Fruit fly (Drosophila melanogaster) whole organism, embryonic: ENCODE measurements around the gene CG13081.
A peak's percentile ranks its signal among the peaks of the same experiment; 100 is the strongest.

Experiments used
- Adf1 ChIP-seq: fragments of 200-800 bp; sonication (Bioruptor generic); IDR thresholded peaks from 2 replicates; pipeline ENCODE4 v1.3.6; 2022; ENCODE audit warnings: missing biosample characterization, missing genetic modification characterization
- CG11093 ChIP-seq: fragments of 200-800 bp; sonication (Bioruptor generic); IDR thresholded peaks from 3 replicates; pipeline ENCODE4 v1.3.6; 2022; ENCODE audit warnings: missing biosample characterization, missing genetic modification characterization
- CG11456 ChIP-seq: fragments of 200-800 bp; sonication (Bioruptor generic); IDR thresholded peaks from 3 replicates; pipeline ENCODE4 v1.3.6; 2022; ENCODE audit warnings: missing biosample characterization, missing genetic modification characterization
- CG11504 ChIP-seq: fragments of 200-800 bp; sonication (Bioruptor generic); optimal IDR thresholded peaks from 3 replicates; lab custom pipeline; 2019; ENCODE audit warnings: missing biosample characterization, mild to moderate bottlenecking, missing genetic modification characterization, moderate library complexity
- CG17802 ChIP-seq: fragments of 200-800 bp; sonication (Bioruptor generic); optimal IDR thresholded peaks from 2 replicates; lab custom pipeline; 2018; ENCODE audit warnings: missing biosample characterization, mild to moderate bottlenecking, missing genetic modification characterization, moderate library complexity
- CG18619 ChIP-seq: fragments of 200-800 bp; sonication (Bioruptor generic); optimal IDR thresholded peaks from 3 replicates; lab custom pipeline; 2017; ENCODE audit warnings: missing biosample characterization, mild to moderate bottlenecking, missing genetic modification characterization
- CG2116 ChIP-seq: fragments of 200-800 bp; sonication (Bioruptor generic); optimal IDR thresholded peaks from 3 replicates; lab custom pipeline; 2018; ENCODE audit warnings: missing biosample characterization, mild to moderate bottlenecking, missing genetic modification characterization
- CG3065 ChIP-seq: fragments of 200-800 bp; sonication (Bioruptor generic); optimal IDR thresholded peaks from 2 replicates; lab custom pipeline; 2016; ENCODE audit warnings: missing biosample characterization, missing genetic modification characterization
- CG32767 ChIP-seq: fragments of 200-800 bp; sonication (Bioruptor generic); IDR thresholded peaks from 2 replicates; pipeline ENCODE4 v1.3.6; 2022; ENCODE audit warnings: missing biosample characterization, missing genetic modification characterization
- CG3281 ChIP-seq: fragments of 200-800 bp; sonication (Bioruptor generic); optimal IDR thresholded peaks from 3 replicates; lab custom pipeline; 2017; ENCODE audit warnings: missing biosample characterization, mild to moderate bottlenecking, missing genetic modification characterization
- CG3407 ChIP-seq: fragments of 200-800 bp; sonication (Bioruptor generic); optimal IDR thresholded peaks from 2 replicates; lab custom pipeline; 2018; ENCODE audit warnings: missing biosample characterization, mild to moderate bottlenecking, missing genetic modification characterization
- CG34224 ChIP-seq: fragments of 200-800 bp; sonication (Bioruptor generic); IDR thresholded peaks from 3 replicates; pipeline ENCODE4 v1.3.6; 2022; ENCODE audit warnings: missing biosample characterization, missing genetic modification characterization; ENCODE audit not compliant: partially characterized antibody
- CG34422 ChIP-seq: fragments of 200-800 bp; sonication (Bioruptor generic); IDR thresholded peaks from 3 replicates; pipeline ENCODE4 v1.3.6; 2022; ENCODE audit warnings: missing biosample characterization, missing genetic modification characterization
- CG3726 ChIP-seq: fragments of 200-800 bp; sonication (Bioruptor generic); IDR thresholded peaks from 3 replicates; pipeline ENCODE4, ENCODE4 v1.3.6; 2022; ENCODE audit warnings: missing biosample characterization, missing genetic modification characterization
- CG4404 ChIP-seq: fragments of 200-800 bp; sonication (Bioruptor generic); IDR thresholded peaks from 2 replicates; pipeline ENCODE4 v1.3.6; 2022; ENCODE audit warnings: missing biosample characterization, missing genetic modification characterization
- CG4424 ChIP-seq: fragments of 200-800 bp; sonication (Bioruptor generic); optimal IDR thresholded peaks from 3 replicates; lab custom pipeline; 2016; ENCODE audit warnings: missing biosample characterization, missing genetic modification characterization
- CG7271 ChIP-seq: fragments of 200-800 bp; sonication (Bioruptor generic); optimal IDR thresholded peaks from 2 replicates; lab custom pipeline; 2018; ENCODE audit warnings: missing biosample characterization, mild to moderate bottlenecking, missing genetic modification characterization, moderate library complexity
- CG8478 ChIP-seq: fragments of >200 bp; optimal IDR thresholded peaks from 2 replicates; lab custom pipeline; 2018
- CG8944 ChIP-seq: fragments of 200-800 bp; sonication (Bioruptor generic); optimal IDR thresholded peaks from 3 replicates; lab custom pipeline; 2016; ENCODE audit warnings: missing biosample characterization, missing genetic modification characterization
- CkIIα-i1 ChIP-seq: fragments of 200-800 bp; sonication (Bioruptor generic); IDR thresholded peaks from 2 replicates; pipeline ENCODE4 v1.3.6; 2022; ENCODE audit warnings: missing biosample characterization, missing genetic modification characterization
- CrebB ChIP-seq: fragments of 200-800 bp; sonication (Bioruptor generic); optimal IDR thresholded peaks from 3 replicates; lab custom pipeline; 2018; ENCODE audit warnings: missing biosample characterization, mild to moderate bottlenecking, missing genetic modification characterization
- Deaf1 ChIP-seq: fragments of 200-800 bp; optimal IDR thresholded peaks from 3 replicates; lab custom pipeline; 2019; ENCODE audit warnings: missing biosample characterization, mild to moderate bottlenecking, missing genetic modification characterization, moderate library complexity
- Dfd ChIP-seq, 2 experiments: fragments of >200 bp; optimal IDR thresholded peaks; 2 replicates each; lab custom pipeline; 2017; ENCODE audit warnings: missing biosample characterization in 2 of 2, missing genetic modification characterization in 2 of 2
- Dref ChIP-seq: fragments of 200-800 bp; sonication (Bioruptor generic); IDR thresholded peaks from 2 replicates; pipeline ENCODE4 v1.3.6; 2022; ENCODE audit warnings: missing biosample characterization, missing genetic modification characterization
- E2f1 ChIP-seq: fragments of 200-800 bp; sonication (Bioruptor generic); IDR thresholded peaks from 2 replicates; pipeline ENCODE4 v1.3.6; 2022; ENCODE audit warnings: missing biosample characterization, missing genetic modification characterization
- HLH4C ChIP-seq: fragments of 200-800 bp; sonication (Bioruptor generic); IDR thresholded peaks from 3 replicates; pipeline ENCODE4 v1.3.6; 2022; ENCODE audit warnings: missing biosample characterization, missing genetic modification characterization; ENCODE audit not compliant: partially characterized antibody
- Nf-YC ChIP-seq: fragments of 200-800 bp; optimal IDR thresholded peaks from 3 replicates; lab custom pipeline; 2019; ENCODE audit warnings: missing biosample characterization, mild to moderate bottlenecking, missing genetic modification characterization, moderate library complexity
- NfI ChIP-seq: fragments of 200-800 bp; sonication (Bioruptor generic); optimal IDR thresholded peaks from 3 replicates; lab custom pipeline; 2018; ENCODE audit warnings: missing biosample characterization, mild to moderate bottlenecking, missing genetic modification characterization, moderate library complexity
- Stat92E ChIP-seq, 3 experiments: fragments of >200 bp in 2 of 3; fragments of 200-800 bp in 1 of 3; sonication (Bioruptor generic) in 1 of 3; optimal IDR thresholded peaks; 2 replicates each; lab custom pipeline; 2017 to 2019; ENCODE audit warnings: missing biosample characterization in 3 of 3, missing genetic modification characterization in 3 of 3, mild to moderate bottlenecking in 1 of 3, moderate library complexity in 1 of 3
- Trl ChIP-seq, 3 experiments: fragments of >200 bp in 2 of 3; fragments of 200-800 bp in 1 of 3; sonication (Bioruptor generic) in 1 of 3; optimal IDR thresholded peaks; 2 replicates in 1 of 3; 3 replicates in 2 of 3; lab custom pipeline; 2016 to 2017; ENCODE audit warnings: missing biosample characterization in 1 of 3, missing genetic modification characterization in 1 of 3
- bcd ChIP-seq: fragments of 200-800 bp; sonication (Bioruptor generic); optimal IDR thresholded peaks from 2 replicates; lab custom pipeline; 2017; ENCODE audit warnings: missing biosample characterization, mild to moderate bottlenecking, missing genetic modification characterization
- caup ChIP-seq: fragments of 200-800 bp; sonication (Bioruptor generic); optimal IDR thresholded peaks from 3 replicates; lab custom pipeline; 2017; ENCODE audit warnings: missing biosample characterization, mild to moderate bottlenecking, missing genetic modification characterization, moderate library complexity; ENCODE audit not compliant: severe bottlenecking
- chif ChIP-seq, 2 experiments: fragments of 200-800 bp; sonication (Bioruptor generic); optimal IDR thresholded peaks; 3 replicates each; lab custom pipeline; 2016; ENCODE audit warnings: missing biosample characterization in 2 of 2, missing genetic modification characterization in 2 of 2
- chinmo ChIP-seq: fragments of 200-800 bp; sonication (Bioruptor generic); IDR thresholded peaks from 4 replicates; pipeline ENCODE4 v1.3.6; 2022; ENCODE audit warnings: missing biosample characterization, missing genetic modification characterization; ENCODE audit not compliant: partially characterized antibody
- crc ChIP-seq: fragments of 200-800 bp; sonication (Bioruptor generic); optimal IDR thresholded peaks from 2 replicates; lab custom pipeline; 2016; ENCODE audit warnings: missing biosample characterization, missing genetic modification characterization
- dan ChIP-seq: fragments of 200-800 bp; sonication (Bioruptor generic); IDR thresholded peaks from 2 replicates; pipeline ENCODE4 v1.3.6; 2022; ENCODE audit warnings: missing biosample characterization, missing genetic modification characterization
- dmrt11E ChIP-seq: fragments of 200-800 bp; sonication (Bioruptor generic); optimal IDR thresholded peaks from 3 replicates; lab custom pipeline; 2018; ENCODE audit warnings: missing biosample characterization, mild to moderate bottlenecking, missing genetic modification characterization, moderate library complexity
- ewg ChIP-seq: fragments of 200-800 bp; sonication (Bioruptor generic); optimal IDR thresholded peaks from 3 replicates; lab custom pipeline; 2017; ENCODE audit warnings: mild to moderate bottlenecking, missing biosample characterization, missing genetic modification reagents, missing genetic modification characterization
- gsb ChIP-seq: fragments of 200-800 bp; sonication (Bioruptor generic); IDR thresholded peaks from 2 replicates; pipeline ENCODE4 v1.3.6; 2022; ENCODE audit warnings: missing biosample characterization, missing genetic modification characterization
- hbn ChIP-seq: fragments of 200-800 bp; sonication (Bioruptor generic); IDR thresholded peaks from 2 replicates; pipeline ENCODE4 v1.3.6; 2022; ENCODE audit warnings: missing biosample characterization, missing genetic modification characterization; ENCODE audit not compliant: partially characterized antibody
- mirr ChIP-seq: fragments of 200-800 bp; sonication (Bioruptor generic); optimal IDR thresholded peaks from 3 replicates; lab custom pipeline; 2018; ENCODE audit warnings: missing biosample characterization, mild to moderate bottlenecking, missing genetic modification characterization
- mld ChIP-seq: fragments of 200-800 bp; sonication (Bioruptor generic); IDR thresholded peaks from 3 replicates; pipeline ENCODE4 v1.3.6; 2022; ENCODE audit warnings: missing biosample characterization, missing genetic modification characterization; ENCODE audit not compliant: partially characterized antibody
- onecut ChIP-seq: fragments of 200-800 bp; sonication (Bioruptor generic); IDR thresholded peaks from 2 replicates; pipeline ENCODE4 v1.3.6; 2022; ENCODE audit warnings: missing biosample characterization, missing genetic modification characterization
- phol ChIP-seq: fragments of 200-800 bp; sonication (Bioruptor generic); optimal IDR thresholded peaks from 3 replicates; lab custom pipeline; 2018; ENCODE audit warnings: missing biosample characterization, mild to moderate bottlenecking, missing genetic modification characterization, moderate library complexity
- pros ChIP-seq: fragments of 200-800 bp; sonication (Bioruptor generic); optimal IDR thresholded peaks from 3 replicates; lab custom pipeline; 2019; ENCODE audit warnings: missing biosample characterization, mild to moderate bottlenecking, missing genetic modification characterization, moderate library complexity
- pzg ChIP-seq: fragments of 200-800 bp; sonication (Bioruptor generic); optimal IDR thresholded peaks from 3 replicates; lab custom pipeline; 2018; ENCODE audit warnings: missing biosample characterization, mild to moderate bottlenecking, missing genetic modification characterization, moderate library complexity
- sd ChIP-seq: fragments of 200-800 bp; sonication (Bioruptor generic); optimal IDR thresholded peaks from 3 replicates; lab custom pipeline; 2018; ENCODE audit warnings: missing biosample characterization, mild to moderate bottlenecking, missing genetic modification characterization, moderate library complexity
- seq ChIP-seq: fragments of 200-800 bp; sonication (Bioruptor generic); IDR thresholded peaks from 2 replicates; pipeline ENCODE4 v1.3.6; 2022; ENCODE audit warnings: missing biosample characterization, missing genetic modification characterization
- vnd ChIP-seq: fragments of 200-800 bp; sonication (Bioruptor generic); IDR thresholded peaks from 3 replicates; pipeline ENCODE4 v1.3.6; 2022; ENCODE audit warnings: missing biosample characterization, missing genetic modification characterization; ENCODE audit not compliant: partially characterized antibody

Gene CG13081

dm6 chr2L:19518636-19519086, 21.7 kb upstream of the CG13081 start, which contains the start of gene CG10132 (continued):
- no peak for TF ChIP-seq CG11456 (GFP tag; lab: Robert Waterston, UW)
- peak; percentile 58; the same call in 1 of the 3 replicates for TF ChIP-seq vnd (GFP tag; lab: Robert Waterston, UW)
- TF ChIP-seq hbn = 0 out of 2 replicates have a peak, but pooled peaks have one; percentile 29
- no peak for TF ChIP-seq bcd (GFP tag; lab: Kevin White, UChicago)
- no peak for TF ChIP-seq CG4424 (GFP tag; lab: Kevin White, UChicago)
- TF ChIP-seq mld (GFP tag; lab: Robert Waterston, UW) = peak; percentile 70; the same call in 2 of the 3 replicates
- TF ChIP-seq dan (GFP tag; lab: Robert Waterston, UW) = no peak
- no peak for TF ChIP-seq CG3407 (GFP tag; lab: Kevin White, UChicago)
- no peak for TF ChIP-seq CG8944 (GFP tag; lab: Kevin White, UChicago)
- no peak for TF ChIP-seq caup (GFP tag; lab: Kevin White, UChicago)
- no peak for TF ChIP-seq mirr
- TF ChIP-seq CrebB (tag; lab: Kevin White, UChicago) = no peak
- TF ChIP-seq E2f1 (GFP tag; lab: Robert Waterston, UW) = no peak
- TF ChIP-seq chif (GFP tag; optimal IDR thresholded peaks at IDR 0.05; lab: Kevin White, UChicago) = no peak
- no peak for TF ChIP-seq CG3281
- no peak for TF ChIP-seq NfI (GFP tag; lab: Kevin White, UChicago)
- no peak for TF ChIP-seq pros
- TF ChIP-seq Dfd (GFP tag; optimal IDR thresholded peaks at IDR 0.05; lab: Kevin White, UChicago) = no peak
- TF ChIP-seq gsb (GFP tag; lab: Robert Waterston, UW) = no peak
- no peak for TF ChIP-seq CG11093 (GFP tag; lab: Robert Waterston, UW)
- no peak for TF ChIP-seq CG3065 (GFP tag; lab: Kevin White, UChicago)
- no peak for TF ChIP-seq phol (tag; lab: Kevin White, UChicago)
- no peak for TF ChIP-seq CG11504
- TF ChIP-seq CG2116 (GFP tag; lab: Kevin White, UChicago) = peak; percentile 21
- TF ChIP-seq crc (GFP tag; lab: Kevin White, UChicago) = no peak
- no peak for TF ChIP-seq Stat92E (GFP tag; optimal IDR thresholded peaks at IDR 0.05; lab: Kevin White, UChicago)
- peak; percentile 59; the same call in 2 of the 3 replicates for TF ChIP-seq CG34224 (GFP tag; lab: Robert Waterston, UW)
- TF ChIP-seq CG32767 (GFP tag; lab: Robert Waterston, UW) = peak; percentile 72; the same call in 1 of the 2 replicates
- peak; percentile 42; the same call in 1 of the 3 replicates for TF ChIP-seq CG34422 (GFP tag; lab: Robert Waterston, UW)
- no peak for TF ChIP-seq CG7271 (tag; lab: Kevin White, UChicago)
- no peak for TF ChIP-seq Adf1
- TF ChIP-seq CG17802 (tag; lab: Kevin White, UChicago) = no peak
- TF ChIP-seq CG18619 = no peak
- peak; percentile 78 for TF ChIP-seq HLH4C (GFP tag; lab: Robert Waterston, UW)
- no peak for TF ChIP-seq dmrt11E

- TF ChIP-seq Nf-YC (tag; lab: Kevin White, UChicago) (peak; percentile 13), CG8478 (lab: Kevin White, UChicago) (no peak), CkIIα-i1 (GFP tag; lab: Robert Waterston, UW) (no peak), Trl (optimal IDR thresholded peaks at IDR 0.05; lab: Kevin White, UChicago) (peak; percentile 56 to 80), Trl (GFP tag; optimal IDR thresholded peaks at IDR 0.05; lab: Kevin White, UChicago) (no peak), Dref (GFP tag; lab: Robert Waterston, UW) (0 out of 2 replicates have a peak, but pooled peaks have one; percentile 22), CG3726 (GFP tag; lab: Robert Waterston, UW) (no peak), ewg (GFP tag; lab: Kevin White, UChicago) (peak; percentile 87), pzg (GFP tag; lab: Kevin White, UChicago) (peak; percentile 12), CG34422 (GFP tag; lab: Robert Waterston, UW) (0 out of 3 replicates have a peak, but pooled peaks have one; percentile 18), seq (peak; percentile 52; the same call in 1 of the 2 replicates), sd (tag; lab: Kevin White, UChicago) (no peak), Deaf1 (tag; lab: Kevin White, UChicago) (peak; percentile 22), CG32767 (GFP tag; lab: Robert Waterston, UW) (peak; percentile 35; the same call in 1 of the 2 replicates), chinmo (GFP tag; lab: Robert Waterston, UW) (peak; percentile 44; the same call in 1 of the 4 replicates), CG4404 (GFP tag; lab: Robert Waterston, UW) (0 out of 2 replicates have a peak, but pooled peaks have one; percentile 15), onecut (peak; percentile 19; the same call in 1 of the 2 replicates)
Observed at dm6 chr2L:19519611-19520010, 20.8 kb upstream of the CG13081 start.
